Worm (Caenorhabditis elegans): ENCODE data around the gene ebp-1.
"Not testable (repeated sequence)": the region's sequence is repeated elsewhere in the genome, so short reads cannot be mapped to it uniquely, and the experiment has no call there.

DNA sequence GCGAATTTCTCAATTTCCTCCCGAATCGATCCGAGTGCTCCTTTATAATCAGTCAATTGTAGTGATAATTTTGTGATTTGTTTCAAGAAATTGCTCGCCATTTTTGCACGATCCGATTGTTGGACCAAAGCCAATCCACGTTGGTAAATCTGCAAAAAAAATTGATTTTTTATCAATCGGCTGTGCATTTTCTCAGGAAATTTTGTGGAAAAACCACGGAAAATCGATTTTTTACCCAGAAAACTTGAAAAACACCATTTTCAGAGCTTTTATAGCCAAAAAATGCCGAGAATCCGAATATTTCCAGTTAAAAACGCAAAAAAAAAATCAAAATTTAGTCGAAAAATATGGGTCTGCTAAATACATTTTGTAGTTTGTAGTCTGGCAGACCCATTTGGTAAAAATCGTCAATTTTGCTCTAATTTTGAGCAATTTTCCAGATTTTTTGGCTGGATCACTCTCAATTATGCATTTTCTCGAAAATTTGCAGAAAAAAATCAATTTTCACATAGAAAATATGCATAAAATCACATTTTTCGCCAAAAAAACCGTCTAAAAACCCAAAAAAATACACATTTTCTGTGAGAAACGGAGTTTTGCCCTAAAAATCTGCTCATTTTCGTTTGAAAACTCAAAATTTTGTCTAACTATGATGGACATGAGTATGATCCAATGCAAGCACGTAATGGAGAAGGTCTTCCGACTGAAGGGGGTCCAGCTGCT is 12.1 kb downstream of the ebp-1 start, which contains the start of the genes Y59A8B.25 and ebp-3:
- TF ChIP-seq mep-1 (tag; optimal IDR thresholded peaks at IDR 0.05); hlh-1 (tag; optimal IDR thresholded peaks at IDR 0.05); ceh-83 (GFP tag; optimal IDR thresholded peaks at IDR 0.05); ces-1 (GFP tag; optimal IDR thresholded peaks at IDR 0.05); unc-62 (GFP tag; optimal IDR thresholded peaks at IDR 0.05); nhr-12 (tag; optimal IDR thresholded peaks at IDR 0.05); lsy-2 (tag; optimal IDR thresholded peaks at IDR 0.05); flh-1 (GFP tag; optimal IDR thresholded peaks at IDR 0.05); elt-3 (tag; optimal IDR thresholded peaks at IDR 0.05); snpc-4 (tag; optimal IDR thresholded peaks at IDR 0.05): not testable (repeated sequence)

All from whole organism, mixed stage, embryonic.